Worm (Caenorhabditis elegans): ENCODE data around the gene srlf-14.

Gene srlf-14

DNA sequence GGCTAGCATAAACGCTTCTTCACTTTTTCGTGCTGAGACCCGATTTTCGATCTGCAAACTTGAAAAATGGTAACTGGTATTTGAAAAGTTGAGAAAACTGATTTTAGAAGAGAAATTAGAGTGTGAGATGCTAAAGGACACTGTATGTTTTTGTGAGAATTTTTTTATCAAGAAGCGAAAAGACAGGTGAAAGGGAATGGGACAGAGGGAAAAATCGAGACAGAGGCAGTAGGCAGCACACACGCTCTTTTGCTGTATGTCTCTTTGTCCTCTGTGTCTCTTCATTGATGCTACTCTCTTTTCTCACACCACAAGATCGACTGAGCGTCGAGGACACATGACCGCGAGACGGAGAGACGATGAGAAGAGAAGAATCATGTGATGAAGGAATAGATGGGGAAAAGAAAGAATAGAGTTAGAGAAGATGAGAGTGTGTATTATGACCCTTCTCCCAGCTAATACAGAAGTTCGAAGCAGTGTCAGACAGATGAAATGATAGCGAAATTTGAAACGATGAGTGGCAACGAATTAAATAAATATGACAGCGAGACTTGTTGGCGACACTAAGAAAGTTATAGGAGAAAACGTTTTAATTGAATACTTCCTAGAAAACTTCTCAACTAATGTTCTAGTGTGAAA, 41.8 kb upstream of the srlf-14 start, which contains the start of gene lgg-2:
Gene lgg-2, minus strand, starts transcription at position 51 of the 639 bp plus-strand sequence.
- TF ChIP-seq ets-4 (tag; optimal IDR thresholded peaks at IDR 0.05) (peak; percentile 29), ref-2 (tag; optimal IDR thresholded peaks at IDR 0.05) (peak; percentile 61), tbx-2 (tag; optimal IDR thresholded peaks at IDR 0.05) (peak; percentile 84), unc-42 (tag; optimal IDR thresholded peaks at IDR 0.05) (peak; percentile 61), ceh-34 (tag; optimal IDR thresholded peaks at IDR 0.05) (peak; percentile 85), ceh-31 (tag; optimal IDR thresholded peaks at IDR 0.05) (peak; percentile 73), tbx-7 (tag; optimal IDR thresholded peaks at IDR 0.05) (no peak), unc-55 (GFP tag; optimal IDR thresholded peaks at IDR 0.05) (peak; percentile 69), gmeb-2 (tag; optimal IDR thresholded peaks at IDR 0.05) (no peak), pros-1 (tag; optimal IDR thresholded peaks at IDR 0.05) (peak; percentile 93), fkh-6 (tag; optimal IDR thresholded peaks at IDR 0.05) (no peak), sdc-2 (tag; optimal IDR thresholded peaks at IDR 0.05) (no peak), fax-1 (tag; optimal IDR thresholded peaks at IDR 0.05) (peak; percentile 45), hlh-30 (tag; optimal IDR thresholded peaks at IDR 0.05; ENCODE audit: insufficient read depth) (peak; percentile 100), C08G9.2 (tag; optimal IDR thresholded peaks at IDR 0.05) (peak; percentile 34), syd-9 (tag; optimal IDR thresholded peaks at IDR 0.05) (no peak), F13H6.1 (tag; optimal IDR thresholded peaks at IDR 0.05) (peak; percentile 26), ceh-18 (tag; optimal IDR thresholded peaks at IDR 0.05) (peak; percentile 90), elt-2 (tag; optimal IDR thresholded peaks at IDR 0.05) (peak; percentile 37), ceh-14 (tag; optimal IDR thresholded peaks at IDR 0.05) (peak; percentile 7), pax-1 (tag; optimal IDR thresholded peaks at IDR 0.05) (peak; percentile 29), rnt-1 (tag; optimal IDR thresholded peaks at IDR 0.05) (peak; percentile 75), nfya-1 (tag; optimal IDR thresholded peaks at IDR 0.05) (peak; percentile 88), pag-3 (tag; optimal IDR thresholded peaks at IDR 0.05; ENCODE audit: borderline replicate concordance) (no peak), dmd-4 (tag; optimal IDR thresholded peaks at IDR 0.05; ENCODE audit: borderline replicate concordance) (peak; percentile 46)

DNA sequence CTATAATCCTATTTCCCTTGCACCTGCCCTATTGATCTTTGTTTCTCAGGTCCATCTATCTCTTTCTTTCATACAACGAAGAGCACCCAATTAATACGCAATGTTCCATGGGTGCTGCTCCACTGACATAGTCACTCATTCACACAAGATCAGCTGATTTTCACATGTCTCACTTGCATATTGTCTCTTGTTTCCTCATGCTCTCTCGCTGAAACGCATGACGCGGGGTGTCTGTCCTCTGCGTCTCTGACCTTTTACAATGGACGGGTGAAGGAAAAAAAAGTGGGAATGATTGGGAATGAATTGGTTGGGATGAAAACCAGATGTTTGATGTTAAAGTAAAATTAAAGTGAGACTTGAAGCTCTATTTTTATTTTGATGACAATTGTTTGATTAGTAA, 41.2 kb upstream of the srlf-14 start:
- TF ChIP-seq pros-1 (tag; optimal IDR thresholded peaks at IDR 0.05) (peak; percentile 43), pat-9 (tag; optimal IDR thresholded peaks at IDR 0.05) (no peak), ceh-18 (tag; optimal IDR thresholded peaks at IDR 0.05) (peak; percentile 75), ceh-14 (tag; optimal IDR thresholded peaks at IDR 0.05) (peak; percentile 8), nfya-1 (tag; optimal IDR thresholded peaks at IDR 0.05) (peak; percentile 50), Y22D7AL.16 (tag; optimal IDR thresholded peaks at IDR 0.05) (no peak), ceh-9 (tag; optimal IDR thresholded peaks at IDR 0.05) (no peak), K09A11.1 (tag; optimal IDR thresholded peaks at IDR 0.05; ENCODE audit: insufficient read depth) (no peak), dmd-4 (tag; optimal IDR thresholded peaks at IDR 0.05; ENCODE audit: borderline replicate concordance) (no peak), ref-2 (tag; optimal IDR thresholded peaks at IDR 0.05) (peak; percentile 37), tbx-2 (tag; optimal IDR thresholded peaks at IDR 0.05) (peak; percentile 26), fax-1 (tag; optimal IDR thresholded peaks at IDR 0.05) (peak; percentile 33), ceh-45 (GFP tag; IDR thresholded peaks at IDR 0.05) (no peak), pha-2 (tag; optimal IDR thresholded peaks at IDR 0.05) (no peak), hlh-30 (tag; optimal IDR thresholded peaks at IDR 0.05; ENCODE audit: insufficient read depth) (peak; percentile 98), pag-3 (tag; optimal IDR thresholded peaks at IDR 0.05; ENCODE audit: borderline replicate concordance) (no peak), sox-2 (GFP tag; IDR thresholded peaks at IDR 0.05) (no peak), ceh-34 (tag; optimal IDR thresholded peaks at IDR 0.05) (peak; percentile 37), ceh-31 (tag; optimal IDR thresholded peaks at IDR 0.05) (peak; percentile 47), hlh-8 (tag; optimal IDR thresholded peaks at IDR 0.05) (peak; percentile 28), ceh-48 (tag; optimal IDR thresholded peaks at IDR 0.05) (peak; percentile 6), unc-42 (tag; optimal IDR thresholded peaks at IDR 0.05) (peak; percentile 21), odd-2 (tag; optimal IDR thresholded peaks at IDR 0.05) (no peak), rnt-1 (tag; optimal IDR thresholded peaks at IDR 0.05) (no peak), unc-55 (GFP tag; optimal IDR thresholded peaks at IDR 0.05) (peak; percentile 94), eyg-1 (tag; optimal IDR thresholded peaks at IDR 0.05) (no peak), K02D7.2 (tag; optimal IDR thresholded peaks at IDR 0.05) (no peak), npax-4 (tag; optimal IDR thresholded peaks at IDR 0.05) (no peak), ceh-22 (tag; optimal IDR thresholded peaks at IDR 0.05) (no peak), C38D4.7 (GFP tag; optimal IDR thresholded peaks at IDR 0.05) (no peak)

All from whole organism, late embryonic.